Worm (Caenorhabditis elegans) whole organism, young adult: ENCODE data around the gene K02F6.7.
"Not testable (repeated sequence)": the region's sequence is repeated elsewhere in the genome, so short reads cannot be mapped to it uniquely, and the experiment has no call there.

Source experiments
- F39B2.1 ChIP-seq: fragments of 200-800 bp; sonication (Bioruptor generic); IDR thresholded peaks from 2 replicates; pipeline ENCODE4 v1.3.6; 2022; ENCODE audit warnings: missing genetic modification reagents, missing genetic modification characterization, missing compliant biosample characterization
- athp-1 ChIP-seq: sonication (generic microtip); optimal IDR thresholded peaks from 2 replicates; lab custom pipeline; 2017; ENCODE audit warnings: mild to moderate bottlenecking, missing genetic modification characterization, missing compliant biosample characterization
- attf-6 ChIP-seq: fragments of 200-800 bp; sonication (Bioruptor generic); IDR thresholded peaks from 2 replicates; pipeline ENCODE4 v1.3.6; 2022; ENCODE audit warnings: missing genetic modification reagents, missing genetic modification characterization, missing compliant biosample characterization
- bed-2 ChIP-seq: fragments of 200-800 bp; sonication (Bioruptor generic); IDR thresholded peaks from 2 replicates; pipeline ENCODE4 v1.3.6; 2022; ENCODE audit warnings: missing genetic modification reagents, missing genetic modification characterization, missing compliant biosample characterization
- dox-1 ChIP-seq: fragments of 200-800 bp; sonication (Bioruptor generic); IDR thresholded peaks from 2 replicates; pipeline ENCODE4 v1.3.6; 2022; ENCODE audit warnings: missing genetic modification reagents, missing genetic modification characterization, missing compliant biosample characterization
- egl-18 ChIP-seq: fragments of 200-800 bp; sonication (Bioruptor generic); IDR thresholded peaks from 2 replicates; pipeline ENCODE4 v1.3.6; 2022; ENCODE audit warnings: missing genetic modification reagents, missing genetic modification characterization, missing compliant biosample characterization
- egl-44 ChIP-seq: fragments of 200-800 bp; sonication (Bioruptor generic); IDR thresholded peaks from 2 replicates; pipeline ENCODE4 v1.3.6; 2022; ENCODE audit warnings: missing genetic modification reagents, missing genetic modification characterization, missing compliant biosample characterization
- egrh-3 ChIP-seq: fragments of 200-800 bp; sonication (Bioruptor generic); IDR thresholded peaks from 2 replicates; pipeline ENCODE4 v1.3.6; 2022; ENCODE audit warnings: missing genetic modification reagents, missing genetic modification characterization, missing compliant biosample characterization
- ekl-4 ChIP-seq: fragments of 200-800 bp; sonication (Bioruptor generic); IDR thresholded peaks from 2 replicates; pipeline ENCODE4 v1.3.6; 2022; ENCODE audit warnings: missing genetic modification reagents, missing genetic modification characterization, missing compliant biosample characterization
- ets-4 ChIP-seq: fragments of 200-800 bp; sonication (Bioruptor generic); optimal IDR thresholded peaks from 2 replicates; lab custom pipeline; 2018; ENCODE audit warnings: mild to moderate bottlenecking, missing genetic modification characterization, missing compliant biosample characterization
- hlh-12 ChIP-seq: sonication (generic microtip); optimal IDR thresholded peaks from 2 replicates; lab custom pipeline; 2016; ENCODE audit warnings: missing genetic modification characterization, missing compliant biosample characterization
- hlh-26 ChIP-seq: fragments of 200-800 bp; sonication (Bioruptor generic); conservative IDR thresholded peaks from 2 replicates; pipeline ENCODE4 v1.3.6; 2022; ENCODE audit warnings: missing genetic modification reagents, missing genetic modification characterization, missing compliant biosample characterization
- hsf-1 ChIP-seq: fragments of 200-800 bp; sonication (Bioruptor generic); IDR thresholded peaks from 2 replicates; pipeline ENCODE4 v1.3.6; 2022; ENCODE audit warnings: missing genetic modification reagents, missing genetic modification characterization, missing compliant biosample characterization
- lag-1 ChIP-seq: fragments of 200-800 bp; sonication (Bioruptor generic); IDR thresholded peaks from 2 replicates; pipeline ENCODE4 v1.3.6; 2022; ENCODE audit warnings: missing genetic modification reagents, missing genetic modification characterization, missing compliant biosample characterization
- let-607 ChIP-seq, 2 experiments: fragments of 200-800 bp in 1 of 2; sonication (Bioruptor generic) in 1 of 2; sonication (generic microtip) in 1 of 2; optimal IDR thresholded peaks; 2 replicates each; lab custom pipeline; 2016 to 2018; ENCODE audit warnings: mild to moderate bottlenecking in 2 of 2, missing compliant biosample characterization in 2 of 2, missing genetic modification characterization in 2 of 2, moderate library complexity in 2 of 2, missing genotype in 1 of 2
- lin-26 ChIP-seq: fragments of 200-800 bp; sonication (Bioruptor generic); IDR thresholded peaks from 2 replicates; pipeline ENCODE4 v1.3.6; 2022; ENCODE audit warnings: missing genetic modification reagents, missing genetic modification characterization, missing compliant biosample characterization
- madf-6 ChIP-seq: fragments of 200-800 bp; sonication (Bioruptor generic); IDR thresholded peaks from 2 replicates; pipeline ENCODE4 v1.3.6; 2022; ENCODE audit warnings: missing genetic modification reagents, missing genetic modification characterization, missing compliant biosample characterization
- mcd-1 ChIP-seq: fragments of 200-800 bp; sonication (Bioruptor generic); IDR thresholded peaks from 2 replicates; pipeline ENCODE4 v1.3.6; 2022; ENCODE audit warnings: missing genetic modification reagents, missing genetic modification characterization, missing compliant biosample characterization
- nfyb-1 ChIP-seq: fragments of 200-800 bp; sonication (Bioruptor generic); IDR thresholded peaks from 2 replicates; pipeline ENCODE4 v1.3.6; 2022; ENCODE audit warnings: missing genetic modification reagents, missing genetic modification characterization, missing compliant biosample characterization
- nhr-27 ChIP-seq: fragments of 200-800 bp; sonication (Bioruptor generic); optimal IDR thresholded peaks from 2 replicates; lab custom pipeline; 2018; ENCODE audit warnings: mild to moderate bottlenecking, missing genetic modification characterization, moderate library complexity, missing compliant biosample characterization
- rpc-1 ChIP-seq, 2 experiments: fragments of 150-350 bp in 1 of 2; sonication (generic microtip) in 1 of 2; optimal IDR thresholded peaks; 2 replicates each; lab custom pipeline; 2014 to 2018; ENCODE audit warnings: missing biosample characterization in 1 of 2, missing genetic modification characterization in 1 of 2, missing genetic modification reagents in 1 of 2, missing genotype in 1 of 2
- sea-2 ChIP-seq: fragments of 200-800 bp; sonication (Bioruptor generic); IDR thresholded peaks from 2 replicates; pipeline ENCODE4 v1.3.6; 2022; ENCODE audit warnings: missing genetic modification characterization, missing compliant biosample characterization
- snpc-4 ChIP-seq, 5 experiments: fragments of 150-350 bp in 1 of 5; sonication (generic microtip) in 4 of 5; optimal IDR thresholded peaks; 2 replicates each; lab custom pipeline; 2014 to 2018; ENCODE audit warnings: missing genetic modification characterization in 5 of 5, missing biosample characterization in 3 of 5, antibody characterized with exemption in 2 of 5, mild to moderate bottlenecking in 2 of 5, missing compliant biosample characterization in 2 of 5, missing genotype in 2 of 5, moderate library complexity in 2 of 5, missing genetic modification reagents in 1 of 5
- zfh-2 ChIP-seq: fragments of 200-800 bp; sonication (Bioruptor generic); conservative IDR thresholded peaks from 2 replicates; pipeline ENCODE4 v1.3.6; 2022; ENCODE audit warnings: missing genetic modification reagents, missing genetic modification characterization, missing compliant biosample characterization
- ztf-25 ChIP-seq: fragments of 200-800 bp; sonication (Bioruptor generic); IDR thresholded peaks from 2 replicates; pipeline ENCODE4 v1.3.6; 2022; ENCODE audit warnings: missing genetic modification reagents, missing genetic modification characterization, missing compliant biosample characterization
- ztf-26 ChIP-seq: sonication (generic microtip); optimal IDR thresholded peaks from 2 replicates; lab custom pipeline; 2017; ENCODE audit warnings: missing genetic modification characterization, missing compliant biosample characterization

K02F6.7 gene

ce11 chrII:2563973-2564372, 26.3 kb upstream of the K02F6.7 start, which contains the start of gene nep-18:
Gene nep-18, minus strand, starts transcription at chrII:2564073.
- TF ChIP-seq ztf-26 (tag; lab: Kevin White, UChicago), result no peak

DNA sequence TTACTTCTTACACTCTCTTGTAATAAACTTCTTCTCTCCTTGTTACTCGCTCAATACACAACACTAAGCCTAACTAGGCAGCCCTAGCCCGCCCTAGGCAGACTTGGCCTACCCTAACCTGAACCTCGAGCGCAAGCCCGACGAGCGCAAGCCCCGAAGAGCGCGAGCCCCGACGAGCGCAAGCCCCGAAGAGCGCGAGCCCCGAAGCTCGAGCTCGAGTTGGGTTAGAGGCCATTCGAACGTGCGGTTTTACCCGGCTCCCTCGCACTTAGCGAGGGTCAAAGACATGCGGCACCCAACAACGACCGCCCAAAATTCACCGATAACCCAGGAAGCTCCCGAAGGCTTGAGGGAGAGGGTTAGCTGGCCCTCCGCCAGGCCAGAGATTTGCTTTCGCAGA, 18.7 kb upstream of the K02F6.7 start:
- TF ChIP-seq lin-26 (peak; percentile 97), dox-1 (GFP tag; lab: Robert Waterston, UW) (peak; percentile 34; the same call in 1 of the 2 replicates), sea-2 (0 out of 2 replicates have a peak, but pooled peaks have one; percentile 60), madf-6 (peak; percentile 43; the same call in 1 of the 2 replicates), mcd-1 (GFP tag; lab: Robert Waterston, UW) (peak; percentile 26; the same call in 1 of the 2 replicates), egrh-3 (GFP tag; lab: Robert Waterston, UW) (peak; percentile 93; the same call in 1 of the 2 replicates), attf-6 (GFP tag; lab: Robert Waterston, UW) (peak; percentile 78; the same call in 1 of the 2 replicates), ztf-25 (GFP tag; lab: Robert Waterston, UW) (0 out of 2 replicates have a peak, but pooled peaks have one; percentile 42), zfh-2 (GFP tag; lab: Robert Waterston, UW) (peak; percentile 75; the same call in 1 of the 2 replicates)

- TF ChIP-seq snpc-4 (GFP tag; optimal IDR thresholded peaks at IDR 0.05; lab: Kevin White, UChicago); snpc-4 (tag; optimal IDR thresholded peaks at IDR 0.05; lab: Kevin White, UChicago); egrh-3 (GFP tag; lab: Robert Waterston, UW); F39B2.1 (GFP tag; lab: Robert Waterston, UW): not testable (repeated sequence)
Observed at ce11 chrII:2553662-2554061, 16.0 kb upstream of the K02F6.7 start, which contains the start of gene K02F6.1. Gene K02F6.1, plus strand, starts transcription at chrII:2553962.

- TF ChIP-seq ztf-26 (tag; lab: Kevin White, UChicago) (no peak), ztf-25 (GFP tag; lab: Robert Waterston, UW) (no peak), mcd-1 (GFP tag; lab: Robert Waterston, UW) (no peak), F39B2.1 (GFP tag; lab: Robert Waterston, UW) (no peak), let-607 (tag; optimal IDR thresholded peaks at IDR 0.05; lab: Kevin White, UChicago) (no peak), egl-18 (GFP tag; lab: Robert Waterston, UW) (no peak), hlh-12 (tag; lab: Kevin White, UChicago) (no peak), nfyb-1 (GFP tag; lab: Robert Waterston, UW) (no peak), hlh-26 (GFP tag; lab: Robert Waterston, UW) (no peak)
- TF ChIP-seq, all 124 proteins: peak for 0
Observed at ce11 chrII:2553030-2553429, 15.4 kb upstream of the K02F6.7 start.

ce11 chrII:2545925-2546324, 8.3 kb upstream of the K02F6.7 start, which contains the start of gene K02F6.3:
Gene K02F6.3, plus strand, starts transcription at chrII:2546225.
- TF ChIP-seq rpc-1 (optimal IDR thresholded peaks at IDR 0.05; lab: Kevin White, UChicago) (no peak), rpc-1 (tag; optimal IDR thresholded peaks at IDR 0.05; lab: Kevin White, UChicago) (no peak), athp-1 (tag; lab: Kevin White, UChicago) (no peak), nhr-27 (tag; lab: Kevin White, UChicago) (no peak), ets-4 (no peak)
- TF ChIP-seq, all 124 proteins: peak for 0

ce11 chrII:2538194-2538593, 540 bp upstream of the K02F6.7 start, which contains the start of gene K02F6.4:
Gene K02F6.4, plus strand, starts transcription at chrII:2538494.
- TF ChIP-seq nfyb-1 (GFP tag; lab: Robert Waterston, UW) (no peak), ztf-25 (GFP tag; lab: Robert Waterston, UW) (no peak), F39B2.1 (GFP tag; lab: Robert Waterston, UW) (no peak), bed-2 (GFP tag; lab: Robert Waterston, UW) (no peak), hsf-1 (GFP tag; lab: Robert Waterston, UW) (0 out of 2 replicates have a peak, but pooled peaks have one; percentile 16), egl-44 (GFP tag; lab: Robert Waterston, UW) (no peak), ekl-4 (no peak), ets-4 (no peak), lag-1 (no peak)
- TF ChIP-seq, all 124 proteins: peak for 1
